Worm (Caenorhabditis elegans) whole organism, mixed stage, embryonic: ENCODE results near the gene orc-1.

Experiments used
- M03D4.4 ChIP-seq: sonication (generic microtip); optimal IDR thresholded peaks from 2 replicates; lab custom pipeline; 2017; ENCODE audit warnings: mild to moderate bottlenecking, missing genetic modification characterization, missing compliant biosample characterization
- bed-3 ChIP-seq: fragments of 200-800 bp; sonication (Bioruptor generic); optimal IDR thresholded peaks from 3 replicates; lab custom pipeline; 2018; ENCODE audit warnings: mild to moderate bottlenecking, missing genetic modification characterization, moderate library complexity, missing compliant biosample characterization
- blmp-1 ChIP-seq: fragments of 150-350 bp; optimal IDR thresholded peaks from 2 replicates; lab custom pipeline; 2014; ENCODE audit warnings: missing biosample characterization, missing genetic modification characterization
- ceh-39 ChIP-seq: fragments of 150-350 bp; optimal IDR thresholded peaks from 2 replicates; lab custom pipeline; 2014; ENCODE audit warnings: missing biosample characterization, missing genetic modification characterization
- ceh-43 ChIP-seq: fragments of 200-800 bp; sonication (Bioruptor generic); optimal IDR thresholded peaks from 2 replicates; lab custom pipeline; 2018; ENCODE audit warnings: mild to moderate bottlenecking, missing genetic modification characterization, moderate library complexity, missing compliant biosample characterization
- ceh-83 ChIP-seq: fragments of 200-800 bp; sonication (Bioruptor generic); optimal IDR thresholded peaks from 2 replicates; lab custom pipeline; 2018; ENCODE audit warnings: mild to moderate bottlenecking, missing genetic modification characterization, missing compliant biosample characterization
- cnd-1 ChIP-seq: fragments of 200-800 bp; sonication (Bioruptor generic); optimal IDR thresholded peaks from 2 replicates; lab custom pipeline; 2018; ENCODE audit warnings: mild to moderate bottlenecking, missing genetic modification characterization, missing compliant biosample characterization
- elt-1 ChIP-seq: sonication (generic microtip); optimal IDR thresholded peaks from 2 replicates; lab custom pipeline; 2017; ENCODE audit warnings: missing genetic modification characterization, mild to moderate bottlenecking, missing compliant biosample characterization, antibody characterized with exemption, moderate library complexity, borderline replicate concordance; ENCODE audit not compliant: insufficient read depth
- flh-1 ChIP-seq: fragments of 200-800 bp; sonication (Bioruptor generic); optimal IDR thresholded peaks from 2 replicates; lab custom pipeline; 2018; ENCODE audit warnings: mild to moderate bottlenecking, missing genetic modification characterization, moderate library complexity, missing compliant biosample characterization
- hlh-1 ChIP-seq: fragments of 150-350 bp; optimal IDR thresholded peaks from 2 replicates; lab custom pipeline; 2014; ENCODE audit warnings: missing biosample characterization, missing genetic modification reagents, missing genetic modification characterization
- lin-13 ChIP-seq: fragments of 150-350 bp; optimal IDR thresholded peaks from 2 replicates; lab custom pipeline; 2014; ENCODE audit warnings: missing biosample characterization, missing genetic modification characterization
- mab-5 ChIP-seq: fragments of 150-350 bp; optimal IDR thresholded peaks from 2 replicates; lab custom pipeline; 2014; ENCODE audit warnings: missing biosample characterization, missing genetic modification characterization
- nhr-12 ChIP-seq: fragments of 150-350 bp; optimal IDR thresholded peaks from 2 replicates; lab custom pipeline; 2014; ENCODE audit warnings: missing biosample characterization, missing genetic modification characterization
- nhr-2 ChIP-seq: fragments of 150-350 bp; optimal IDR thresholded peaks from 2 replicates; lab custom pipeline; 2014; ENCODE audit warnings: missing biosample characterization, missing genetic modification characterization
- nhr-237 ChIP-seq: fragments of 150-350 bp; optimal IDR thresholded peaks from 2 replicates; lab custom pipeline; 2014; ENCODE audit warnings: missing biosample characterization, missing genetic modification characterization
- nhr-28 ChIP-seq: fragments of 150-350 bp; optimal IDR thresholded peaks from 2 replicates; lab custom pipeline; 2014; ENCODE audit warnings: missing biosample characterization, missing genetic modification characterization
- nhr-76 ChIP-seq: sonication (generic microtip); optimal IDR thresholded peaks from 2 replicates; lab custom pipeline; 2017; ENCODE audit warnings: missing biosample characterization, missing genetic modification characterization
- sem-2 ChIP-seq: fragments of 200-800 bp; sonication (Bioruptor generic); optimal IDR thresholded peaks from 2 replicates; lab custom pipeline; 2018; ENCODE audit warnings: mild to moderate bottlenecking, missing genetic modification characterization, missing compliant biosample characterization
- snpc-4 ChIP-seq: fragments of 150-350 bp; optimal IDR thresholded peaks from 2 replicates; lab custom pipeline; 2014; ENCODE audit warnings: missing biosample characterization, missing genetic modification characterization
- sptf-1 ChIP-seq: sonication (generic microtip); optimal IDR thresholded peaks from 2 replicates; lab custom pipeline; 2017; ENCODE audit warnings: mild to moderate bottlenecking, missing genetic modification characterization, moderate library complexity, missing compliant biosample characterization
- tbx-8 ChIP-seq: fragments of 200-800 bp; sonication (Bioruptor generic); optimal IDR thresholded peaks from 2 replicates; lab custom pipeline; 2018; ENCODE audit warnings: mild to moderate bottlenecking, missing genetic modification characterization, moderate library complexity, missing compliant biosample characterization
- unc-39 ChIP-seq: fragments of 150-350 bp; optimal IDR thresholded peaks from 2 replicates; lab custom pipeline; 2014; ENCODE audit warnings: missing biosample characterization, missing genetic modification characterization
- unc-62 ChIP-seq: fragments of 150-350 bp; optimal IDR thresholded peaks from 2 replicates; lab custom pipeline; 2014; ENCODE audit warnings: missing biosample characterization, missing genetic modification reagents, missing genetic modification characterization
- zip-8 ChIP-seq: fragments of 150-350 bp; optimal IDR thresholded peaks from 2 replicates; lab custom pipeline; 2014; ENCODE audit warnings: missing biosample characterization, missing genetic modification characterization

The orc-1 gene

ce11 chrIII:10678971-10679370 is 36.0 kb downstream of the orc-1 start, which contains the start of gene Y39A1A.16:
Gene Y39A1A.16, plus strand, starts transcription at chrIII:10679271.
- TF ChIP-seq unc-39 (tag; lab: Kevin White, UChicago) (no peak), tbx-8 (no peak), mab-5 (tag; lab: Kevin White, UChicago) (no peak), snpc-4 (tag; lab: Kevin White, UChicago) (no peak), ceh-83 (GFP tag; lab: Kevin White, UChicago) (no peak)

DNA sequence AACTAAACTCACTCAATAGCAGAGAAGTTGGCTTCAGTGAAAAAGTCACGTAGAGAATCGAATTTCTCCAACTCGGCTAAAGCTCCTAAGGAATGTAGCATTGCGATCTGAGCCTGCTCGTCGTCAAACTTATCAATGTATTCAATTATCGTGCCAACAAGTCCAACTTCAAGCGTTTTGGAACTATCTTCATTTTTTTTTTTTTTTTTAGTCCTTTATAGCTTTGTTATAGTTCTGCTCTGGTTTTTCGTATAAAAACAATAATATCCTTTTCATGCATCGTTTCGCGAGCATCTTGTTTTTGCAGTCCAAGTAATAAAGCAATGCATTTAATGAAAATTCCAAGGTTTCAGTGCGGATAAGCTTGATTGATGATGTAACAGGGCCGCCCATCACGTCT is 46.1 kb downstream of the orc-1 start, which contains the start of gene Y39A1A.31:
Y39A1A.31 (minus strand) TSS at position 101 of the 400 bp plus-strand sequence.
- TF ChIP-seq blmp-1 (tag; lab: Kevin White, UChicago) (no peak), nhr-2 (tag; lab: Kevin White, UChicago) (no peak), nhr-28 (tag; lab: Kevin White, UChicago) (no peak), ceh-39 (no peak), sem-2 (GFP tag; lab: Kevin White, UChicago) (no peak), nhr-237 (tag; lab: Kevin White, UChicago) (no peak), flh-1 (GFP tag; lab: Kevin White, UChicago) (no peak), zip-8 (no peak), cnd-1 (tag; lab: Kevin White, UChicago) (no peak), sptf-1 (tag; lab: Kevin White, UChicago) (no peak), lin-13 (tag; lab: Kevin White, UChicago) (no peak), mab-5 (tag; lab: Kevin White, UChicago) (no peak), ceh-43 (GFP tag; lab: Kevin White, UChicago) (no peak)
- TF ChIP-seq, all 35 proteins: peak for 0

- TF ChIP-seq ceh-83 (GFP tag; lab: Kevin White, UChicago) = no peak
- no peak for TF ChIP-seq nhr-76 (tag; lab: Kevin White, UChicago)
- TF ChIP-seq bed-3 (GFP tag; lab: Kevin White, UChicago) = no peak
- TF ChIP-seq flh-1 (GFP tag; lab: Kevin White, UChicago) = no peak
These were observed 48.1 kb downstream of the orc-1 start, which contains the start of gene Y39A1A.17 for ce11 chrIII:10691019-10691418. Gene Y39A1A.17, minus strand, starts transcription at chrIII:10691119.

DNA sequence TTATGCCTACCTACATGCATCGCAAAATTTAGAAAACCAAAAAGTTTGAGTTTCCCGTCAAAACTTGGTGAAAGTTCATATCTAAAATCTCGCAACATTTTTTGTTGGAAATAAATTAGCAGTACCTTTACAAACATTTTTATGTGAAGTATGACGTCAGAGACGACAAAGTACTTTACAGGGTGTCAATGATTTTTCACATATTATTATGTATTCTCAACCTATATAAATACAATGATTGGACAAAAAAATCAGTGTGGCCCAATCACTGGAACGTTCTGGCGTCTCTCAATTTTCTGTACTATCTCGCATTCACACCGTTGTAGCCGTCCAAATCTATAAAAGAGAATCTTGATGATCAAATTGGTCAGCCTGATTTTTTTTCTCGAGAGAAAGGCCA is 51.4 kb downstream of the orc-1 start, which contains the start of the genes Y39A1A.18 and fmo-3:
Y39A1A.18 (minus strand) TSS at position 192 of the 400 bp plus-strand sequence.
fmo-3 (plus strand) TSS at position 388 of the 400 bp plus-strand sequence.
- TF ChIP-seq M03D4.4 (tag; lab: Kevin White, UChicago) = no peak
- TF ChIP-seq unc-39 (tag; lab: Kevin White, UChicago) = no peak
- TF ChIP-seq elt-1 = no peak
- no peak for TF ChIP-seq tbx-8
- no peak for TF ChIP-seq ceh-39
- no peak for TF ChIP-seq cnd-1 (tag; lab: Kevin White, UChicago)
- TF ChIP-seq hlh-1 (tag; lab: Kevin White, UChicago) = no peak
- TF ChIP-seq unc-62 (GFP tag; lab: Kevin White, UChicago) = no peak
- TF ChIP-seq nhr-12 (tag; lab: Kevin White, UChicago) = no peak
- no peak for TF ChIP-seq nhr-2 (tag; lab: Kevin White, UChicago)
- no peak for TF ChIP-seq bed-3 (GFP tag; lab: Kevin White, UChicago)
- TF ChIP-seq blmp-1 (tag; lab: Kevin White, UChicago) = no peak
